Worm (Caenorhabditis elegans): Measurements from ENCODE around the gene aat-1.

DNA sequence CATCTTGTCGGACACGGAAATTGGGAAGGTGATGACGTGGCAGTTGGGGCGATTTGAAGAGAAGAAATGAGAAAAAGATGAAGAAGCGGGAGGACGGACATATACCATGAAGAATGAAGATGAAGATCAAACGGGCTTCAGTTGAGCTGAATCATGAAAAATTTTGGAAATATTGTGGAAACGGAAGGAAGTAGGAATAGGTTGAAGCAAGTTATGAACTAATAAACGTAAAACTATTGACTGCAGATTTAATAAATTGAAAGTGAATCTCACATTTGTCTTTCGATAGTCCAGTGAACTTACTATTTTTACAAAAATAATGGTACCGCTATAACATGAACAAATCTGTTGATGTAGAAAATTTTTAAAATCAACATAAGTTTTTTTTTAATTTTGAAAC is 35.0 kb downstream of the aat-1 start, which contains the start of gene lron-14:
- no peak for TF ChIP-seq ceh-32 (tag; optimal IDR thresholded peaks at IDR 0.05; ENCODE audit: poor library complexity)
- no peak for TF ChIP-seq spr-1 (tag; optimal IDR thresholded peaks at IDR 0.05)
- no peak for TF ChIP-seq nhr-237 (tag; optimal IDR thresholded peaks at IDR 0.05)
- TF ChIP-seq nhr-111 (GFP tag; optimal IDR thresholded peaks at IDR 0.05), result no peak
- no peak for TF ChIP-seq lsy-2 (tag; optimal IDR thresholded peaks at IDR 0.05)
